Worm (Caenorhabditis elegans) whole organism, young adult: ENCODE measurements around the gene W09G12.7.

Source experiments
- B0035.1 ChIP-seq: sonication (generic microtip); optimal IDR thresholded peaks from 2 replicates; lab custom pipeline; 2016; ENCODE audit warnings: missing genetic modification characterization, mild to moderate bottlenecking, missing compliant biosample characterization, missing genotype, missing genetic modification reagents
- B0336.3 ChIP-seq: fragments of 200-800 bp; sonication (Bioruptor generic); IDR thresholded peaks from 2 replicates; pipeline ENCODE4 v1.3.6; 2022; ENCODE audit warnings: missing genetic modification characterization, missing compliant biosample characterization
- C17E4.6 ChIP-seq: fragments of 200-800 bp; sonication (Bioruptor generic); IDR thresholded peaks from 2 replicates; pipeline ENCODE4 v1.3.6; 2022; ENCODE audit warnings: missing genetic modification reagents, missing genetic modification characterization, missing compliant biosample characterization
- Y79H2A.3 ChIP-seq: fragments of 200-800 bp; sonication (Bioruptor generic); conservative IDR thresholded peaks from 2 replicates; pipeline ENCODE4 v1.3.6; 2022; ENCODE audit warnings: missing genetic modification reagents, missing genetic modification characterization, missing compliant biosample characterization
- athp-1 ChIP-seq: sonication (generic microtip); optimal IDR thresholded peaks from 2 replicates; lab custom pipeline; 2017; ENCODE audit warnings: mild to moderate bottlenecking, missing genetic modification characterization, missing compliant biosample characterization
- attf-3 ChIP-seq: fragments of 200-800 bp; sonication (Bioruptor generic); conservative IDR thresholded peaks from 2 replicates; pipeline ENCODE4 v1.3.6; 2022; ENCODE audit warnings: missing genetic modification reagents, missing genetic modification characterization, missing compliant biosample characterization
- ceh-79 ChIP-seq: sonication (generic microtip); optimal IDR thresholded peaks from 2 replicates; lab custom pipeline; 2017; ENCODE audit warnings: mild to moderate bottlenecking, missing genetic modification characterization, missing compliant biosample characterization
- ceh-91 ChIP-seq: fragments of 200-800 bp; sonication (Bioruptor generic); IDR thresholded peaks from 2 replicates; pipeline ENCODE4 v1.3.6; 2022; ENCODE audit warnings: missing genetic modification reagents, missing genetic modification characterization, missing compliant biosample characterization
- chd-7 ChIP-seq: sonication (generic microtip); optimal IDR thresholded peaks from 2 replicates; lab custom pipeline; 2016; ENCODE audit warnings: mild to moderate bottlenecking, missing genetic modification characterization, moderate library complexity, missing compliant biosample characterization
- die-1 ChIP-seq: sonication (generic microtip); optimal IDR thresholded peaks from 2 replicates; lab custom pipeline; 2016; ENCODE audit warnings: missing genotype, mild to moderate bottlenecking, missing genetic modification characterization, missing compliant biosample characterization
- dox-1 ChIP-seq: fragments of 200-800 bp; sonication (Bioruptor generic); IDR thresholded peaks from 2 replicates; pipeline ENCODE4 v1.3.6; 2022; ENCODE audit warnings: missing genetic modification reagents, missing genetic modification characterization, missing compliant biosample characterization
- dpff-1 ChIP-seq: sonication (generic microtip); optimal IDR thresholded peaks from 2 replicates; lab custom pipeline; 2017; ENCODE audit warnings: mild to moderate bottlenecking, missing genetic modification characterization, missing compliant biosample characterization
- dpl-1 ChIP-seq: fragments of 150-350 bp; optimal IDR thresholded peaks from 2 replicates; lab custom pipeline; 2014; ENCODE audit warnings: missing biosample characterization, missing genetic modification reagents, missing genetic modification characterization
- egrh-3 ChIP-seq: fragments of 200-800 bp; sonication (Bioruptor generic); IDR thresholded peaks from 2 replicates; pipeline ENCODE4 v1.3.6; 2022; ENCODE audit warnings: missing genetic modification reagents, missing genetic modification characterization, missing compliant biosample characterization
- ets-4 ChIP-seq: fragments of 200-800 bp; sonication (Bioruptor generic); optimal IDR thresholded peaks from 2 replicates; lab custom pipeline; 2018; ENCODE audit warnings: mild to moderate bottlenecking, missing genetic modification characterization, missing compliant biosample characterization
- fkh-3 ChIP-seq: sonication (generic microtip); optimal IDR thresholded peaks from 2 replicates; lab custom pipeline; 2016; ENCODE audit warnings: mild to moderate bottlenecking, missing genetic modification characterization, missing compliant biosample characterization
- him-1 ChIP-seq: sonication (generic microtip); optimal IDR thresholded peaks from 2 replicates; lab custom pipeline; 2016; ENCODE audit warnings: missing genotype, missing genetic modification reagents, missing genetic modification characterization, missing compliant biosample characterization
- hsf-1 ChIP-seq: fragments of 200-800 bp; sonication (Bioruptor generic); IDR thresholded peaks from 2 replicates; pipeline ENCODE4 v1.3.6; 2022; ENCODE audit warnings: missing genetic modification reagents, missing genetic modification characterization, missing compliant biosample characterization
- lsy-27 ChIP-seq: sonication (generic microtip); optimal IDR thresholded peaks from 2 replicates; lab custom pipeline; 2017; ENCODE audit warnings: missing genetic modification characterization, mild to moderate bottlenecking, missing compliant biosample characterization, antibody characterized with exemption, missing genotype, borderline replicate concordance; ENCODE audit not compliant: insufficient read depth
- madf-3 ChIP-seq: fragments of 200-800 bp; sonication (Bioruptor generic); IDR thresholded peaks from 2 replicates; pipeline ENCODE4 v1.3.6; 2022; ENCODE audit warnings: missing genetic modification reagents, missing genetic modification characterization, missing compliant biosample characterization
- madf-6 ChIP-seq: fragments of 200-800 bp; sonication (Bioruptor generic); IDR thresholded peaks from 2 replicates; pipeline ENCODE4 v1.3.6; 2022; ENCODE audit warnings: missing genetic modification reagents, missing genetic modification characterization, missing compliant biosample characterization
- mcd-1 ChIP-seq: fragments of 200-800 bp; sonication (Bioruptor generic); IDR thresholded peaks from 2 replicates; pipeline ENCODE4 v1.3.6; 2022; ENCODE audit warnings: missing genetic modification reagents, missing genetic modification characterization, missing compliant biosample characterization
- nhr-179 ChIP-seq: sonication (generic microtip); optimal IDR thresholded peaks from 2 replicates; lab custom pipeline; 2016; ENCODE audit warnings: mild to moderate bottlenecking, missing genetic modification characterization, missing compliant biosample characterization
- nhr-27 ChIP-seq: fragments of 200-800 bp; sonication (Bioruptor generic); optimal IDR thresholded peaks from 2 replicates; lab custom pipeline; 2018; ENCODE audit warnings: mild to moderate bottlenecking, missing genetic modification characterization, moderate library complexity, missing compliant biosample characterization
- pha-4 ChIP-seq: fragments of 150-350 bp; sonication (generic microtip); optimal IDR thresholded peaks from 2 replicates; lab custom pipeline; 2014; ENCODE audit warnings: missing biosample characterization, missing genetic modification reagents, missing genetic modification characterization
- repo-1 ChIP-seq: sonication (generic microtip); optimal IDR thresholded peaks from 2 replicates; lab custom pipeline; 2017; ENCODE audit warnings: mild to moderate bottlenecking, missing genetic modification characterization, missing compliant biosample characterization
- snpc-4 ChIP-seq, 5 experiments: fragments of 150-350 bp in 1 of 5; sonication (generic microtip) in 4 of 5; optimal IDR thresholded peaks; 2 replicates each; lab custom pipeline; 2014 to 2018; ENCODE audit warnings: missing genetic modification characterization in 5 of 5, missing biosample characterization in 3 of 5, antibody characterized with exemption in 2 of 5, mild to moderate bottlenecking in 2 of 5, missing compliant biosample characterization in 2 of 5, missing genotype in 2 of 5, moderate library complexity in 2 of 5, missing genetic modification reagents in 1 of 5
- tbx-9 ChIP-seq: sonication (generic microtip); optimal IDR thresholded peaks from 2 replicates; lab custom pipeline; 2016; ENCODE audit warnings: borderline replicate concordance, missing genetic modification characterization, inconsistent platforms, missing compliant biosample characterization
- unc-130 ChIP-seq: sonication (generic microtip); optimal IDR thresholded peaks from 2 replicates; lab custom pipeline; 2016; ENCODE audit warnings: missing genetic modification reagents, missing genetic modification characterization, missing compliant biosample characterization
- unc-62 ChIP-seq: fragments of 150-350 bp; optimal IDR thresholded peaks from 2 replicates; lab custom pipeline; 2014; ENCODE audit warnings: missing biosample characterization, missing genetic modification reagents, missing genetic modification characterization
- xnd-1 ChIP-seq: sonication (generic microtip); optimal IDR thresholded peaks from 2 replicates; lab custom pipeline; 2016; ENCODE audit warnings: missing genotype, missing genetic modification reagents, missing genetic modification characterization, missing compliant biosample characterization
- zfh-2 ChIP-seq: fragments of 200-800 bp; sonication (Bioruptor generic); conservative IDR thresholded peaks from 2 replicates; pipeline ENCODE4 v1.3.6; 2022; ENCODE audit warnings: missing genetic modification reagents, missing genetic modification characterization, missing compliant biosample characterization
- ztf-18 ChIP-seq: sonication (generic microtip); optimal IDR thresholded peaks from 2 replicates; lab custom pipeline; 2016; ENCODE audit warnings: missing genotype, mild to moderate bottlenecking, missing genetic modification characterization, missing compliant biosample characterization
- ztf-22 ChIP-seq: fragments of 200-800 bp; sonication (Bioruptor generic); optimal IDR thresholded peaks from 2 replicates; lab custom pipeline; 2018; ENCODE audit warnings: mild to moderate bottlenecking, missing genetic modification characterization, moderate library complexity, missing compliant biosample characterization
- ztf-26 ChIP-seq: sonication (generic microtip); optimal IDR thresholded peaks from 2 replicates; lab custom pipeline; 2017; ENCODE audit warnings: missing genetic modification characterization, missing compliant biosample characterization

W09G12.7 gene

DNA sequence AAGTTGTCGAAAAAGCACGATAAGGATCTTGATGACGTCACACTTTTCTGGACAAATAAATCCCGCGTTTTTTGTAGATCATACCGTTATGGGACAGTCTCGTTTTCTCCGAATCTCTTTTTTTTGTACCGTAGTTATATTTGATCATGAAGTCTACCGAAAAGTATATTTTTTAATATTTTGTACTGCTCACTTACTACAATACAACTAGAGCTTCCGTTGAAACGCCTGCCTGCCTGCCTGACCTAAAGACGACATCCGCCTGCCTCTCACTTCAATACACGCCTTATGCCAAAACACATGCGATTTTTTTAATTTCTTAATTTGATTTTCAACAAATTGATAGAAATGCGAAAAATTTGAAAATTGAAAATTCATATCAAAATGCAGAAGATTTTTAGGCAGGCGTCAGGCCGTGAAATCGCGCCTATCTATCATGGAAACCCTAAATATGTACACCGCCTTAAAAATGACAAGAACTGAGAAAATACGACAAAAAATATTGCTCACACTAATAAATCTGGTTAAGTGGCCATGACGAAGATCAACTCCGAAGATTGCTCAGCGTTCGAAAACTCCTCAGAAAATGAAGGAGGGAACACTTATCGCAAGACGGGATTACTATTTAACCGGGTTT, 3.2 kb upstream of the W09G12.7 start, which contains the start of gene W09G12.8:
Gene W09G12.8, plus strand, starts transcription at position 587 of the 637 bp plus-strand sequence.
- TF ChIP-seq fkh-3 (tag; lab: Kevin White, UChicago) (no peak), hsf-1 (no peak), ztf-26 (no peak), die-1 (no peak), B0336.3 (GFP tag; lab: Robert Waterston, UW) (no peak), zfh-2 (GFP tag; lab: Robert Waterston, UW) (no peak), unc-62 (GFP tag; lab: Kevin White, UChicago) (no peak)
- TF ChIP-seq, all 124 proteins: peak for 0

DNA sequence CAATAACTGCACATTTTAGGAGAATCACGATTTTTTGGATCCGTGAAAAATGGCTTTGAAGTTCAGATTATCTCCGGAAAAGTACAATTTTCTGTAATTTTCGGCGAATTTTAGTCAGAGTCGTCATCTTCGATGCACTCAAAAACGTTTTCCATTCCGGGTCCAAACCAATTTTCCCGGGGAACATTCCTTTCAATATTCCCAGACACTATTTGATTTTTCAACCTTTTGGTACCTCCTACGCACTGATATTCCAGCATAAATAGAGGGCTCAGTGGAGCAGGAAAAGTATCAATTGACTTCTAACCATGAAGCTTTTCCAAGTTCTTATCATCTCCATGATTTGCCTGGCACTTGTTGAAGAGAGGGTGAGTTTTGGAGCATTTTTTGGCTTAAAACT, 2.7 kb downstream of the W09G12.7 start, which contains the start of gene W09G12.6:
Gene W09G12.6, plus strand, starts transcription at position 301 of the 400 bp plus-strand sequence.
- no peak for TF ChIP-seq dpff-1 (tag; lab: Kevin White, UChicago)
- TF ChIP-seq dpl-1 (GFP tag; lab: Kevin White, UChicago), result no peak
- TF ChIP-seq ceh-91, result no peak
- TF ChIP-seq repo-1 (tag; lab: Kevin White, UChicago), result no peak
- TF ChIP-seq lsy-27 (tag; lab: Kevin White, UChicago), result no peak
- TF ChIP-seq C17E4.6, result no peak
- no peak for TF ChIP-seq nhr-27 (tag; lab: Kevin White, UChicago)
- TF ChIP-seq pha-4, result no peak
- TF ChIP-seq fkh-3 (tag; lab: Kevin White, UChicago), result no peak
- no peak for TF ChIP-seq madf-6
- TF ChIP-seq ets-4 (GFP tag; lab: Kevin White, UChicago), result no peak
- no peak for TF ChIP-seq attf-3 (GFP tag; lab: Robert Waterston, UW)
- TF ChIP-seq Y79H2A.3 (GFP tag; lab: Robert Waterston, UW), result no peak
- TF ChIP-seq snpc-4 (GFP tag; optimal IDR thresholded peaks at IDR 0.05; lab: Kevin White, UChicago), result no peak
- TF ChIP-seq snpc-4 (tag; optimal IDR thresholded peaks at IDR 0.05; lab: Kevin White, UChicago), result no peak
- TF ChIP-seq xnd-1 (tag; lab: Kevin White, UChicago), result no peak
- TF ChIP-seq die-1, result no peak

DNA sequence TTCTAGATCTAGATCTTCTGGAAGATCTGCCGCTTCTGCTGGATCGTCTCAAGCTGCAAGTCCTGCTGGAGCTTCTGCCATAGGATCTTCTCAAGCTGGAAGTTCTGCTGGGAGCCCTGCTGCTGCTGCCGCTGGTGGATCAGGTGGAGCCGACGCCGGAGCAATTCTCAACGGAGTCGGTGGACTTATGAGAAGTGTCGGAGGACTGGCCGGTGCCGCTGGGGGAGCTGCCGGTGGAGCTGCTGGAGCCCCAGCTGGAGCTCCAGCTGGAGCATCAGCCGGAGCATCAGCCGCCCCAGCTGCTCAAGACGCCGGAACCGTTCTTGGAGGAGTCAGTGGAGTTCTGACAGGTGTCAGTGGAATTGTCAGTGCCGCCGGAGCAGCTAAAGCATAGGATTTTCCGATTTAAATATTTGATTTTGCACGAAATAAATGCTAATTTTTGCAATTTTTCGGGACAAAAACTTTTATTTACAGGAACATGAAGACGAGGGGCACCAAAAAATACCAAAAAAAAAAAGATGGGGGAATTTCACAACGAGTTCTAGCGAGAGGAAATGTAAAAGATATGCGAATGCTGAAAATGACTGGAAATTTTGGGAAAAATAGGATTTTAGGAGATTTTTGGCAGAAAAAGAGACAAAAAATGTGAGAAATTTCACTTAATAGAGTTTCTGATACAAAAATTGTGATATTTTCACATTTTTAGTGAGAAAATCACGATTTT, 3.7 kb downstream of the W09G12.7 start:
- no peak for TF ChIP-seq athp-1 (tag; lab: Kevin White, UChicago)
- 0 out of 2 replicates have a peak, but pooled peaks have one; percentile 19 for TF ChIP-seq dox-1
- peak; percentile 27 for TF ChIP-seq chd-7 (tag; lab: Kevin White, UChicago)
- peak; percentile 96 for TF ChIP-seq zfh-2 (GFP tag; lab: Robert Waterston, UW)
- 0 out of 2 replicates have a peak, but pooled peaks have one; percentile 23 for TF ChIP-seq mcd-1 (GFP tag; lab: Robert Waterston, UW)
- TF ChIP-seq madf-6, result 0 out of 2 replicates have a peak, but pooled peaks have one; percentile 28
- TF ChIP-seq ztf-22 (GFP tag; lab: Kevin White, UChicago), result no peak
- no peak for TF ChIP-seq madf-3
- peak; percentile 98 for TF ChIP-seq egrh-3 (GFP tag; lab: Robert Waterston, UW)
- no peak for TF ChIP-seq B0035.1
- no peak for TF ChIP-seq B0336.3 (GFP tag; lab: Robert Waterston, UW)

DNA sequence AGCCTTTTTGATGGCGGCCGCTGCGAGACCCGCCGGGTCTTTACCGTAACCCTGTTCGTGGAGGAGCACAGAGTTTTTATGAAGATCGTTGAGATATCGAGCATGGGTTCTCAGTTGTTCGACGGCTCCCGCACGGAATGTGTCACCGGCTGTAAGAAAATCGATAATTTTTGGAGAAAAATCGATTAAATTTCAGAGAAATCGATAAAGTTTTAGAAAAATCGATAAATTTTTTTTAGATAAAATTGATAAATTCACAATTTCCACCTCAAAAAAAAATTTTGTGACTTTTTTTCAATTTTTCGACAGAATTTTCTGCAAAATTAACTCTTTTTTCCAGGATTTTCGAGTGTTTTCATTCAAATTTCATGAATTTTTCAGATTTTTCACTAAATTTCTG, 5.9 kb downstream of the W09G12.7 start:
- TF ChIP-seq ceh-79 (tag; lab: Kevin White, UChicago) (no peak), pha-4 (no peak), ztf-18 (tag; lab: Kevin White, UChicago) (no peak), fkh-3 (tag; lab: Kevin White, UChicago) (no peak), hsf-1 (no peak), nhr-179 (tag; lab: Kevin White, UChicago) (no peak), him-1 (tag; lab: Kevin White, UChicago) (no peak), unc-130 (GFP tag; lab: Kevin White, UChicago) (no peak), tbx-9 (no peak), nhr-27 (tag; lab: Kevin White, UChicago) (no peak), B0336.3 (GFP tag; lab: Robert Waterston, UW) (no peak)
